Worm (Caenorhabditis elegans) whole organism, early embryonic: Measurements from ENCODE around the gene zzz-1.

Experiments used
- B0310.2 ChIP-seq: sonication (generic microtip); optimal IDR thresholded peaks from 2 replicates; lab custom pipeline; 2016; ENCODE audit warnings: mild to moderate bottlenecking, missing genetic modification characterization, missing compliant biosample characterization
- F13C5.2 ChIP-seq: sonication (generic microtip); optimal IDR thresholded peaks from 2 replicates; lab custom pipeline; 2017; ENCODE audit warnings: mild to moderate bottlenecking, missing genetic modification characterization, inconsistent platforms, missing compliant biosample characterization
- aly-1 ChIP-seq: sonication (generic microtip); optimal IDR thresholded peaks from 2 replicates; lab custom pipeline; 2016; ENCODE audit warnings: missing genetic modification characterization, missing compliant biosample characterization
- ama-1 ChIP-seq: fragments of 150-350 bp; optimal IDR thresholded peaks from 2 replicates; lab custom pipeline; 2014
- ceh-13 ChIP-seq: fragments of 200-800 bp; sonication (Bioruptor generic); optimal IDR thresholded peaks from 2 replicates; lab custom pipeline; 2018; ENCODE audit warnings: mild to moderate bottlenecking, missing genetic modification characterization, missing compliant biosample characterization
- ceh-36 ChIP-seq: sonication (generic microtip); optimal IDR thresholded peaks from 2 replicates; lab custom pipeline; 2016; ENCODE audit warnings: missing genetic modification characterization, inconsistent platforms, missing compliant biosample characterization
- ets-7 ChIP-seq: sonication (generic microtip); optimal IDR thresholded peaks from 2 replicates; lab custom pipeline; 2016; ENCODE audit warnings: missing genotype, missing genetic modification characterization, missing compliant biosample characterization
- flt-1 ChIP-seq: fragments of 200-800 bp; sonication (Bioruptor generic); IDR thresholded peaks from 2 replicates; pipeline ENCODE4 v1.3.6; 2022; ENCODE audit warnings: missing genetic modification characterization, missing compliant biosample characterization
- hmbx-1 ChIP-seq: sonication (generic microtip); optimal IDR thresholded peaks from 2 replicates; lab custom pipeline; 2016; ENCODE audit warnings: mild to moderate bottlenecking, missing genetic modification characterization, missing compliant biosample characterization
- hmg-4 ChIP-seq: fragments of 200-800 bp; sonication (Bioruptor generic); optimal IDR thresholded peaks from 2 replicates; lab custom pipeline; 2018; ENCODE audit warnings: mild to moderate bottlenecking, missing genetic modification characterization, missing compliant biosample characterization
- hnd-1 ChIP-seq: sonication (generic microtip); optimal IDR thresholded peaks from 2 replicates; lab custom pipeline; 2016; ENCODE audit warnings: missing genetic modification characterization, missing compliant biosample characterization
- pes-1 ChIP-seq: fragments of 200-800 bp; sonication (Bioruptor generic); IDR thresholded peaks from 2 replicates; pipeline ENCODE4 v1.3.6; 2022; ENCODE audit warnings: missing genetic modification reagents, missing genetic modification characterization, missing compliant biosample characterization
- scrt-1 ChIP-seq: fragments of 200-800 bp; sonication (Bioruptor generic); IDR thresholded peaks from 2 replicates; pipeline ENCODE4 v1.3.6; 2022; ENCODE audit warnings: missing genetic modification characterization, missing compliant biosample characterization
- sea-1 ChIP-seq: fragments of 200-800 bp; sonication (Bioruptor generic); conservative IDR thresholded peaks from 2 replicates; pipeline ENCODE4 v1.3.6; 2022; ENCODE audit warnings: missing genetic modification characterization, missing compliant biosample characterization
- tbx-11 ChIP-seq: fragments of 200-800 bp; sonication (Bioruptor generic); IDR thresholded peaks from 2 replicates; pipeline ENCODE4 v1.3.6; 2022; ENCODE audit warnings: missing genetic modification characterization, missing compliant biosample characterization
- tbx-37 ChIP-seq: fragments of 200-800 bp; sonication (Bioruptor generic); conservative IDR thresholded peaks from 2 replicates; pipeline ENCODE4 v1.3.6; 2022; ENCODE audit warnings: missing genetic modification reagents, missing genetic modification characterization, missing compliant biosample characterization
- tra-4 ChIP-seq: sonication (generic microtip); optimal IDR thresholded peaks from 2 replicates; lab custom pipeline; 2017; ENCODE audit warnings: missing genetic modification characterization, missing compliant biosample characterization

The zzz-1 gene

DNA sequence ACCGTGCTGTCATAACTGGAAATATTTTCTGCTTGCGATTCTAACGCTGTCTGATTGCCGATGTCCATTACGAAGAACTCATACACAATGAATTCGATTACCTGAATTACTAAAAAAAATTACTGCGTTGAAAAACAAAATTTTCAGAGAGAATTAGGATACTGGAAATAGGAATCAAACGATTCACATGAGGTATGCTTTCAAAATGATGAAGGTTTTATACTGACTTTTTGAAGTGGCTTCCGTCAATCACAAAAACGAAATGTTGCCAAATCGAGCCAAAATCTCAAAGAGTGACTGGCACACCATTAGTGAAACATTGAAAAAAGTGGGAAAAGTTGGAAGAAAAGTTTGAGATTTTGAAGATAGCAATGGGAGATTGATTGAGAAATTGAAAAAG, at the start of gene zzz-1:
Gene zzz-1, minus strand, starts transcription at position 101 of the 400 bp plus-strand sequence.
- no peak for TF ChIP-seq tra-4
- no peak for TF ChIP-seq ama-1 (lab: Kevin White, UChicago)
- no peak for TF ChIP-seq B0310.2 (tag; lab: Kevin White, UChicago)
- no peak for TF ChIP-seq tbx-37 (GFP tag; lab: Robert Waterston, UW)
- TF ChIP-seq F13C5.2 (tag; lab: Kevin White, UChicago): no peak
- no peak for TF ChIP-seq scrt-1
- no peak for TF ChIP-seq pes-1 (GFP tag; lab: Robert Waterston, UW)
- no peak for TF ChIP-seq sea-1 (GFP tag; lab: Robert Waterston, UW)

DNA sequence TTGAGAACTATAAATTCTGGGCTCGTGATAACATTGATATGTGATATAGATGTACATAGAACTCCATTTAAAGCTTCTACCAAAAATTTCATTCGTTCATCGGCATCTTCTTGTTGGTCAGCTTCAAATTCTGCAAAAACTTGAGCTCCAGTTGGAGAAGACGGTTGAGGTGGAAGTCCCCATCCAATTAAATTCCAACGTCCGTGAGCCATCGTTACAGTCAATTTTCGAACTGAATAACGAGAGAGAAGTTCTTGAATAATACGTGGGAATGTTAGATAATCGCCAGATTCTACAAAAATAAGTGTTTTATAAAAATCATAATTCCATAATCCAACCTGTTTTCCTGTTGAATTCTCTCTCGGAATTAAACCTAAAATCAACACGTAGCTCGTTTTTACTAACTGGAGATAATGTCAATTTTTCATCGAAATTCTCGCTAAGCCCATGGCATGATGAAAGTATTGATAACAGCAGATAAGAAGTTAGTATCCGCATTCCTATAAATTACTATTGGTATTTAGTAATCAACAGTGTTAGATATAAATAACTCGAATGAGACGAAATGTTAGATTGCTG, 49.4 kb upstream of the zzz-1 start, which contains the start of gene pigt-1:
Gene pigt-1, minus strand, starts transcription at position 500 of the 579 bp plus-strand sequence.
- no peak for TF ChIP-seq ets-7
- TF ChIP-seq pes-1 (GFP tag; lab: Robert Waterston, UW): no peak
- TF ChIP-seq ama-1 (lab: Kevin White, UChicago): peak; percentile 37

DNA sequence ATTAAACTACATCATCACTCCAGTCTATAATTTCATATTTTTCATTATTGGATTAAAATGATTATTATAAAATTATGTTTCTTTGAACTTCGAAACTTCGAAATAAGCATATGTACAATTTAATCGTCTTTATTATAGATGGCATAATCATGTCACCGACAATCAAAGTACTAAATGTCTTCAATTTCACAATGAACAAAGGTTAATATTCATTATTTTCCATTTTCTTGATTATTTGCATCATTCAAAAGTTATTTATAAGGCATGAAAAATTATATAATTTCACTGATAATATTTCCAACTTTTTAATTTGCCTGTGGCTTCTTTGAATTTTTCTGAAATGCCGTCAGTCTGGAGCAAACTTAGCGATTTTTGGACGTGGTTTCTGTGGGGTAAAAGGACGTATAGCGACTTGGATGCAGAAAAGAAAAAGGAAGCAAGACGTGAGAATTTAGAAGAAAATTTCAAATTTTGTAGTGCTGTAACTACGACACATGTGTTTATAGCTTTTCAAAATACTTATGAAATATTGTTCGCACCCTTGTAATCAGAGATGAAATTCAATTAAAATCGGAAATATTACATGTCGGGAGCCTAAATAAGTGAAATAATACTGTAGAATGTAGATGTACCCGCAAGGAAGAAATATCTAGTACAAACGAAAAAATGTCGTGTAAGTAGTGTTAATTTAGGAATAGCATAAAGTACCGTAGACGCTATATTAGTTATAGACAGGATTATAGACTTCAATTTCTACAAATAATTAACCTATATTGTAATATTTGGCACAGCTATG, 46.9 kb upstream of the zzz-1 start, which contains the start of gene F17C11.13:
Gene F17C11.13, plus strand, starts transcription at position 243 of the 796 bp plus-strand sequence.
- TF ChIP-seq aly-1 (tag; lab: Kevin White, UChicago) (no peak), tra-4 (no peak), ets-7 (no peak)

DNA sequence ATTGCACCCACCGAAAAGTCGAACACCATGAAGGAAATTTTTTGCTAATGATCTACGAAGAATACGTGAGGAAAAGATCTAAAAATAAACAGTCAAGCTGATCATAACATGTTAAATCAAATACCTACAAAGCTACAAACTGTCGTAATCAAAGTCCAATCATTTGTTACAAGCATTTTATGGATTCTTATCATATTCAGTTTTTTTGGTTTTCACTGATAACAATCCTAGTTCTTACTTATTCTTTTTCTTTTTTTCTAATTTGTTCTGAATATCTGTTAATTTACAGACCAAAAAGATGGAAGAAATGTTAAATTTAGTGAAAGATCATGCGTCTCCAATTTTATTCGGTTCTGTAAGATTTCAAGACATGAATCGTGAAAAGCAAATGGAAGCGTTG, 45.9 kb upstream of the zzz-1 start, which contains the start of gene F17C11.6:
Gene F17C11.6, plus strand, starts transcription at position 290 of the 400 bp plus-strand sequence.
- no peak for TF ChIP-seq B0310.2 (tag; lab: Kevin White, UChicago)
- no peak for TF ChIP-seq tra-4
- TF ChIP-seq sea-1 (GFP tag; lab: Robert Waterston, UW): no peak
- no peak for TF ChIP-seq hmg-4
- TF ChIP-seq ceh-36 (tag; lab: Kevin White, UChicago): no peak
- TF ChIP-seq hnd-1 (tag; lab: Kevin White, UChicago): no peak
- TF ChIP-seq tbx-37 (GFP tag; lab: Robert Waterston, UW): no peak
- TF ChIP-seq hmbx-1 (tag; lab: Kevin White, UChicago): no peak
- TF ChIP-seq pes-1 (GFP tag; lab: Robert Waterston, UW): no peak
- TF ChIP-seq F13C5.2 (tag; lab: Kevin White, UChicago): no peak
- TF ChIP-seq scrt-1: no peak
- TF ChIP-seq ets-7: no peak
- TF ChIP-seq flt-1: no peak
- TF ChIP-seq ceh-13 (GFP tag; lab: Kevin White, UChicago): no peak
- TF ChIP-seq ama-1 (lab: Kevin White, UChicago): no peak

DNA sequence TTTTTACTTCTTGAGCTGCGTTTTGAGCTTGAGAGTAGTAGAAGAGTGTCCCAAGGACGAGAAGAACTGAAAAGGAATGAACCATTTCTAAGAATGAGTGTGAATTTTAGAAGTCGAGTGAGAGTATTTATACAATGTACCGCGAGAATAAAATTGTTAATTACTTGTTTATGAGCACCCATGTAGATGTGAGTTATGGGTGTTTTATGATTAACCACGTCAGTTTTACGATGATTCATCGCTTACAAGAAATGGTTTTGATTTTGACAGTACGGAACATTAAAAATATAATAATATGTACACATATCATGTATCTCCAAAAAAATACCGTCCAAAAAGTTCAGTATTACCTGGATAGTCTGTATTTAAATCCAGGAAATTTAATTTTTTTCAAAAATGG, 45.4 kb upstream of the zzz-1 start, which contains the start of gene clec-221:
Gene clec-221, minus strand, starts transcription at position 101 of the 400 bp plus-strand sequence.
- no peak for TF ChIP-seq hmbx-1 (tag; lab: Kevin White, UChicago)
- no peak for TF ChIP-seq F13C5.2 (tag; lab: Kevin White, UChicago)
- TF ChIP-seq tbx-11 (GFP tag; lab: Robert Waterston, UW): no peak
- no peak for TF ChIP-seq ets-7
- TF ChIP-seq hmg-4: no peak
- TF ChIP-seq tbx-37 (GFP tag; lab: Robert Waterston, UW): no peak
- TF ChIP-seq flt-1: no peak
- TF ChIP-seq pes-1 (GFP tag; lab: Robert Waterston, UW): no peak
- no peak for TF ChIP-seq aly-1 (tag; lab: Kevin White, UChicago)
- TF ChIP-seq tra-4: no peak

DNA sequence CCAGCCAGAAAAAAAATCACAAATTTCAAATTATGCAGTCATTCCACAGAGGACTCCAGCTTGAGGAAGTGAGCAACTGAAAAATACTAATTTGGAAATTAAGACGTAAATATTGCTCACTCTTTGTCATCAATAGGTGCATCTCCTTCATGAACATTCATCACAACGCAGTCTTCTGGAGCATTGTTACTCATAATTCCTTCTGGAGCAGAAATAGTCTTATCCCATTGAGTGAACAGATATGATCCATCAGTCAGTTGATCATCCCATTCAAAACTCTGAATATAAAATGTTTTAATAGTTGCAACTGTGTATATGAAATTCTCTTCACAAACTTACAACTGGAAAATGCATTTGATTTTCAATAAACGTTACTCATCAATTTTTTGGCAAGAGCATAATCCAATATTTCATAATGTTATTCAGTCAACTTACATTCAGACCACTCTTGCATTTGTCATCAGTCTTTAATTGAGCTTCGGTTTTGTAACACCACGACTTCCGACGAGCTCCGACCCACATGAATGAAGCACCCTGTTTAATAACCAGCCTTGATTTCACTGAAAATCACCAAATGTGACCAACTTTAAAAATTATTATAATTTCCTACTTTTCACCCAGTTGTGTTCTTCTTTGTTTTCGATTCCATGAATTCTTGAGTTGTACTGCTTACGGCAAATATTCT, 44.6 kb upstream of the zzz-1 start:
- no peak for TF ChIP-seq B0310.2 (tag; lab: Kevin White, UChicago)
- no peak for TF ChIP-seq pes-1 (GFP tag; lab: Robert Waterston, UW)
- TF ChIP-seq tra-4: no peak
- TF ChIP-seq hmbx-1 (tag; lab: Kevin White, UChicago): no peak
- TF ChIP-seq flt-1: no peak
- no peak for TF ChIP-seq ceh-13 (GFP tag; lab: Kevin White, UChicago)
- TF ChIP-seq aly-1 (tag; lab: Kevin White, UChicago): no peak
- TF ChIP-seq hnd-1 (tag; lab: Kevin White, UChicago): no peak
- no peak for TF ChIP-seq scrt-1
- TF ChIP-seq F13C5.2 (tag; lab: Kevin White, UChicago): no peak
- no peak for TF ChIP-seq hmg-4
- TF ChIP-seq tbx-11 (GFP tag; lab: Robert Waterston, UW): no peak
- no peak for TF ChIP-seq tbx-37 (GFP tag; lab: Robert Waterston, UW)
- no peak for TF ChIP-seq sea-1 (GFP tag; lab: Robert Waterston, UW)
- TF ChIP-seq ceh-36 (tag; lab: Kevin White, UChicago): no peak

DNA sequence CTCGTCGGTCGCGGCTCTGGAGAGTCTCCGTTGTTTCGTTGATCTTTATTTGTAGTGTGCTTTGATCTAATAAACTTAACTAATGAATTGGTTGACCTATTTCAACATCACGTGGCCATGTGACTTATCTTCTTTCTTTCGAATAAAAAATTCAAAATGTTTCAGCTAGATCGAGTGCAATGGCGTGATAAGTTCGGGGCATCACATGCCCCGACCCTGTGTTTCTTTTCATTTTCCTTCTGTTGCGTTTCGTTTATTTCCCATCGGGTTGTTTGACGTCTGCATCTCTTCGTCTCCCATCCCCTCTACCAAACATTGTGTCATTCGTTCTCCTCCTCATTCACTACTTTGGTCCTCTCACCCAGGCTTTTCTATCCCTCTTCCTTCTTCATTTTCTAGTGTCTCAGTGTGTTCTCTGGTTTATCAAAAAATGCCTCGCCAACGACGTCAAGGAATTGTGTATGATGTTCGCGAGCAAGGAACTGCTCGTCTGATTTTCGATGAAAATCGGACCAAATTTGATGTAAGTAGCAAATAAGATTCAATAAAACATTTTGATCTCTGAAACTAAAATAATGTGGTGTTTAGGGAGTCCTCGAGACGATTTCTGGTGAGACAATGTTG, 42.8 kb upstream of the zzz-1 start, which contains the start of gene F17C11.4:
Gene F17C11.4, plus strand, starts transcription at position 206 of the 624 bp plus-strand sequence.
- peak; percentile 17; the same call in 1 of the 2 replicates for TF ChIP-seq tbx-37 (GFP tag; lab: Robert Waterston, UW)
- TF ChIP-seq sea-1 (GFP tag; lab: Robert Waterston, UW): 0 out of 2 replicates have a peak, but pooled peaks have one; percentile 6
- TF ChIP-seq hmbx-1 (tag; lab: Kevin White, UChicago): no peak
